Worm (Caenorhabditis elegans): Measurements from ENCODE around the gene pdf-2.

The pdf-2 gene

ce11 chrX:2163084-2163483 lies at the start of gene pdf-2:
pdf-2 (plus strand) TSS chrX:2163384.
- TF ChIP-seq aly-2 (tag; optimal IDR thresholded peaks at IDR 0.05) (no peak), mxl-3 (GFP tag; optimal IDR thresholded peaks at IDR 0.05) (no peak), madf-5 (GFP tag; IDR thresholded peaks at IDR 0.05) (no peak), nhr-77 (tag; optimal IDR thresholded peaks at IDR 0.05) (no peak), ama-1 (optimal IDR thresholded peaks at IDR 0.05) (no peak), unc-39 (tag; optimal IDR thresholded peaks at IDR 0.05) (no peak), hmg-1.1 (GFP tag; IDR thresholded peaks at IDR 0.05) (no peak), zfp-2 (tag; optimal IDR thresholded peaks at IDR 0.05) (no peak)

DNA sequence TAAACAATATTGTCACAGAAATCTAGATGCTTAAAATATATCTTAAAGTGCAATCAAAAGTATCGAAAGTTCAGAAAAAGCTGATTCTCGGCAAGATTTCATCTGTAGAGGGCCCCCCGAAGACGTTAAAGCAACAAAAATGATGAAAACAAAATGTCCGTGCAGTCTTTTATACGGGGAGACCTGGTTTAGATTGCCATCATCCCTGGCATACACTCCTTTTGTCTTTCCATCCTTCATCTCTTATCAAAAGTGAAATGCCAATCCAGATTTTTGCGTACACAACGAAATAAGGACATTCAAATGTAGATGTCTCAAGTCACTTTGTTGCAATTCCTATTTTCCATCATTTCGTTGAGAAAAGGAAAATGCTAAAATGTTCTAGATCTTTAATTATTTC lies 49.0 kb upstream of the pdf-2 start:
- TF ChIP-seq lin-39 (tag; optimal IDR thresholded peaks at IDR 0.05): no peak
- peak; percentile 83 for TF ChIP-seq aha-1 (tag)

DNA sequence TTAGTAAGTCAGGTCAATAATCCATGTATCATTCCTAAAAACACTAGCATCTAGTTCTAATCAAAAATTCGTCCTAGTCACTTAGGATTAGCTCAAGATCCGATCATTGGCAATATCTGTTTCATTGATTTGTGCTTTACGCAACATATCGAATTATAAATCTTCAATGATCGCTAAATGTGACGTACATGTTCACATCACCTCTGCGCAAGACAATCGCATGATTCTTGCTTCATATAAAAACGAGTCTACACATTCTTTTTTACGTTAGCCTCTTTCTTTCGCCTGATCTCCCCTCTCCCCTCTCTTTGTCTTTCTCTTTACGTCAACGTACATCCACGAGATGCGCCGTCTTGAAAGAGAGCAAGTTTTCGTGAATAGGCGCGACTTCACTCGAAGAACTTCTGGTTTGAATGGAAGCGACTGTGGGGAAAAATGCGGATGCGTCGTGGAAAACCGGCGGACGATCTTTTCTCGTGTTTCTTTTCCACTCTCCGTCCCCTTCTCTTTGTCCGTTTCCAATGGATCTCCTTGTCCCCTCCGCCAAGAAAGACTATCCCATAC lies 46.8 kb upstream of the pdf-2 start:
- TF ChIP-seq tag-97 (GFP tag; IDR thresholded peaks at IDR 0.05) (no peak), T20F7.1 (GFP tag; optimal IDR thresholded peaks at IDR 0.05) (no peak), lin-15B (tag; optimal IDR thresholded peaks at IDR 0.05) (no peak), hlh-11 (tag; optimal IDR thresholded peaks at IDR 0.05) (peak; percentile 68), T26A8.4 (GFP tag; IDR thresholded peaks at IDR 0.05) (0 out of 2 replicates have a peak, but pooled peaks have one; percentile 35), lin-13 (GFP tag; optimal IDR thresholded peaks at IDR 0.05) (no peak), ama-1 (optimal IDR thresholded peaks at IDR 0.05) (no peak), sdz-12 (GFP tag; optimal IDR thresholded peaks at IDR 0.05) (no peak), aly-2 (tag; optimal IDR thresholded peaks at IDR 0.05) (no peak), php-3 (GFP tag; IDR thresholded peaks at IDR 0.05) (no peak), ctbp-1 (GFP tag; IDR thresholded peaks at IDR 0.05) (no peak), nhr-28 (tag; optimal IDR thresholded peaks at IDR 0.05) (peak; percentile 17), nhr-48 (tag; optimal IDR thresholded peaks at IDR 0.05) (peak; percentile 61), fos-1 (tag; optimal IDR thresholded peaks at IDR 0.05) (no peak), lin-1 (GFP tag; IDR thresholded peaks at IDR 0.05) (no peak), hlh-30 (tag; optimal IDR thresholded peaks at IDR 0.05; ENCODE audit: insufficient read depth) (peak; percentile 63), madf-9 (GFP tag; conservative IDR thresholded peaks at IDR 0.05) (no peak), attf-4 (tag; optimal IDR thresholded peaks at IDR 0.05) (no peak), mes-2 (tag; optimal IDR thresholded peaks at IDR 0.05; ENCODE audit: poor library complexity, severe bottlenecking) (no peak), dmd-6 (GFP tag; IDR thresholded peaks at IDR 0.05) (no peak), ceh-44 (GFP tag; IDR thresholded peaks at IDR 0.05) (no peak), saeg-2 (GFP tag; IDR thresholded peaks at IDR 0.05) (no peak), zag-1 (tag; optimal IDR thresholded peaks at IDR 0.05) (no peak), mdl-1 (tag; optimal IDR thresholded peaks at IDR 0.05) (peak; percentile 8 to 74), lin-29 (GFP tag; IDR thresholded peaks at IDR 0.05) (no peak), daf-8 (GFP tag; IDR thresholded peaks at IDR 0.05) (no peak), D1046.2 (GFP tag; IDR thresholded peaks at IDR 0.05) (no peak), spr-1 (tag; optimal IDR thresholded peaks at IDR 0.05) (peak; percentile 22), nhr-237 (tag; optimal IDR thresholded peaks at IDR 0.05) (no peak), mxl-3 (GFP tag; optimal IDR thresholded peaks at IDR 0.05) (peak; percentile 34), snpc-4 (tag; optimal IDR thresholded peaks at IDR 0.05) (no peak), unc-62 (GFP tag; optimal IDR thresholded peaks at IDR 0.05 in 1 of 2) (no peak), unc-62 (tag; optimal IDR thresholded peaks at IDR 0.05) (no peak), arid-1 (GFP tag; conservative IDR thresholded peaks at IDR 0.05) (no peak), daf-12 (tag; optimal IDR thresholded peaks at IDR 0.05) (no peak), dpl-1 (GFP tag; optimal IDR thresholded peaks at IDR 0.05) (no peak), fkh-10 (GFP tag; optimal IDR thresholded peaks at IDR 0.05) (no peak), aha-1 (tag) (peak; percentile 82), dmd-8 (GFP tag; IDR thresholded peaks at IDR 0.05) (no peak)

Data from whole organism, L4 larva.